Worm (Caenorhabditis elegans): Measurements from ENCODE around the gene ints-2.

ce11 chrV:14197651-14198050 lies 12.2 kb downstream of the ints-2 start:
- TF ChIP-seq ZK546.5 (tag; optimal IDR thresholded peaks at IDR 0.05) (no peak), nfya-1 (tag; optimal IDR thresholded peaks at IDR 0.05; ENCODE audit: insufficient read depth) (peak; percentile 40), elt-3 (tag; optimal IDR thresholded peaks at IDR 0.05) (no peak), pqm-1 (tag; optimal IDR thresholded peaks at IDR 0.05) (no peak), R02D3.7 (tag; optimal IDR thresholded peaks at IDR 0.05) (peak; percentile 16), nhr-237 (tag; optimal IDR thresholded peaks at IDR 0.05) (no peak)
